Fruit fly (Drosophila melanogaster) whole organism, embryonic: ENCODE measurements around the gene ND-13A.

Experiments
- Aef1 ChIP-seq: fragments of 200-800 bp; sonication (Bioruptor generic); IDR thresholded peaks from 3 replicates; pipeline ENCODE4 v1.3.6; 2022; ENCODE audit warnings: missing biosample characterization, missing genetic modification characterization
- CG10366 ChIP-seq: fragments of 200-800 bp; sonication (Bioruptor generic); IDR thresholded peaks from 2 replicates; pipeline ENCODE4 v1.3.6; 2022; ENCODE audit warnings: missing biosample characterization, missing genetic modification characterization
- CG11247 ChIP-seq: fragments of 200-800 bp; sonication (Bioruptor generic); IDR thresholded peaks from 2 replicates; pipeline ENCODE4 v1.3.6; 2022; ENCODE audit warnings: missing biosample characterization, missing genetic modification characterization
- CG11695 ChIP-seq: fragments of 200-800 bp; sonication (Bioruptor generic); IDR thresholded peaks from 3 replicates; pipeline ENCODE4 v1.3.6; 2022; ENCODE audit warnings: missing biosample characterization, missing genetic modification characterization
- CG12391 ChIP-seq: fragments of 200-800 bp; sonication (Bioruptor generic); optimal IDR thresholded peaks from 3 replicates; lab custom pipeline; 2018; ENCODE audit warnings: missing biosample characterization, mild to moderate bottlenecking, missing genetic modification characterization, moderate library complexity
- CG13424 ChIP-seq: fragments of 200-800 bp; sonication (Bioruptor generic); optimal IDR thresholded peaks from 2 replicates; lab custom pipeline; 2019; ENCODE audit warnings: missing biosample characterization, mild to moderate bottlenecking, missing genetic modification characterization, moderate library complexity
- CG14441 ChIP-seq: fragments of 200-800 bp; sonication (Bioruptor generic); IDR thresholded peaks from 2 replicates; pipeline ENCODE4 v1.3.6; 2022; ENCODE audit warnings: missing biosample characterization, missing genetic modification characterization
- CG17361 ChIP-seq: fragments of 200-800 bp; sonication (Bioruptor generic); IDR thresholded peaks from 3 replicates; pipeline ENCODE4 v1.3.6; 2022; ENCODE audit warnings: missing biosample characterization, missing genetic modification characterization
- CG2678 ChIP-seq: fragments of 200-800 bp; sonication (Bioruptor generic); optimal IDR thresholded peaks from 3 replicates; lab custom pipeline; 2019; ENCODE audit warnings: missing biosample characterization, mild to moderate bottlenecking, missing genetic modification characterization, moderate library complexity
- CG32772 ChIP-seq: fragments of 200-800 bp; sonication (Bioruptor generic); IDR thresholded peaks from 2 replicates; pipeline ENCODE4 v1.3.6; 2022; ENCODE audit warnings: missing biosample characterization, missing genetic modification characterization
- CG34224 ChIP-seq: fragments of 200-800 bp; sonication (Bioruptor generic); IDR thresholded peaks from 3 replicates; pipeline ENCODE4 v1.3.6; 2022; ENCODE audit warnings: missing biosample characterization, missing genetic modification characterization; ENCODE audit not compliant: partially characterized antibody
- CG34422 ChIP-seq: fragments of 200-800 bp; sonication (Bioruptor generic); IDR thresholded peaks from 3 replicates; pipeline ENCODE4 v1.3.6; 2022; ENCODE audit warnings: missing biosample characterization, missing genetic modification characterization
- CG4730 ChIP-seq: fragments of 200-800 bp; sonication (Bioruptor generic); IDR thresholded peaks from 2 replicates; pipeline ENCODE4 v1.3.6; 2022; ENCODE audit warnings: missing biosample characterization, missing genetic modification characterization
- CG5953 ChIP-seq: fragments of 200-800 bp; sonication (Bioruptor generic); IDR thresholded peaks from 2 replicates; pipeline ENCODE4 v1.3.6; 2022; ENCODE audit warnings: missing biosample characterization, missing genetic modification characterization
- CG6689 ChIP-seq: fragments of 200-800 bp; sonication (Bioruptor generic); IDR thresholded peaks from 2 replicates; pipeline ENCODE4 v1.3.6; 2022; ENCODE audit warnings: missing biosample characterization, missing genetic modification characterization
- CG8359 ChIP-seq: fragments of 200-800 bp; sonication (Bioruptor generic); optimal IDR thresholded peaks from 2 replicates; lab custom pipeline; 2017; ENCODE audit warnings: missing biosample characterization, mild to moderate bottlenecking, missing genetic modification characterization, borderline replicate concordance
- CG9437 ChIP-seq: fragments of 200-800 bp; sonication (Bioruptor generic); optimal IDR thresholded peaks from 2 replicates; lab custom pipeline; 2018; ENCODE audit warnings: missing biosample characterization, mild to moderate bottlenecking, missing genetic modification characterization
- Dll ChIP-seq: fragments of 200-800 bp; sonication (Bioruptor generic); IDR thresholded peaks from 4 replicates; pipeline ENCODE4 v1.3.6; 2022; ENCODE audit warnings: missing biosample characterization, missing genetic modification characterization; ENCODE audit not compliant: partially characterized antibody
- Drgx ChIP-seq: fragments of 200-800 bp; sonication (Bioruptor generic); IDR thresholded peaks from 2 replicates; pipeline ENCODE4 v1.3.6; 2022; ENCODE audit warnings: missing biosample characterization, missing genetic modification characterization
- Ets65A ChIP-seq: fragments of 200-800 bp; sonication (Bioruptor generic); peaks from one replicate; lab custom pipeline; 2016; ENCODE audit warnings: missing biosample characterization, missing genetic modification characterization
- Fer1 ChIP-seq: fragments of 200-800 bp; sonication (Bioruptor generic); optimal IDR thresholded peaks from 2 replicates; lab custom pipeline; 2017; ENCODE audit warnings: missing biosample characterization, mild to moderate bottlenecking, missing genetic modification characterization
- Fer3 ChIP-seq: fragments of 200-800 bp; sonication (Bioruptor generic); optimal IDR thresholded peaks from 2 replicates; lab custom pipeline; 2018; ENCODE audit warnings: missing biosample characterization, mild to moderate bottlenecking, missing genetic modification characterization, moderate library complexity
- Gug ChIP-seq: fragments of 200-800 bp; sonication (Bioruptor generic); IDR thresholded peaks from 4 replicates; pipeline ENCODE4 v1.3.6; 2022; ENCODE audit warnings: missing biosample characterization, missing genetic modification characterization
- H2.0 ChIP-seq: fragments of 200-800 bp; sonication (Bioruptor generic); IDR thresholded peaks from 2 replicates; pipeline ENCODE4 v1.3.6; 2022; ENCODE audit warnings: missing biosample characterization, missing genetic modification characterization
- Hand ChIP-seq: fragments of 200-800 bp; sonication (Bioruptor generic); optimal IDR thresholded peaks from 2 replicates; lab custom pipeline; 2017; ENCODE audit warnings: mild to moderate bottlenecking, missing biosample characterization, missing genetic modification reagents, missing genetic modification characterization
- Myb ChIP-seq: fragments of 200-800 bp; sonication (Bioruptor generic); optimal IDR thresholded peaks from 2 replicates; lab custom pipeline; 2016; ENCODE audit warnings: missing biosample characterization, missing genetic modification characterization
- NfI ChIP-seq: fragments of 200-800 bp; sonication (Bioruptor generic); optimal IDR thresholded peaks from 3 replicates; lab custom pipeline; 2018; ENCODE audit warnings: missing biosample characterization, mild to moderate bottlenecking, missing genetic modification characterization, moderate library complexity
- Usf ChIP-seq: fragments of 200-800 bp; sonication (Bioruptor generic); optimal IDR thresholded peaks from 2 replicates; lab custom pipeline; 2017; ENCODE audit warnings: missing genotype, missing biosample characterization, missing genetic modification characterization
- ab ChIP-seq: fragments of 200-800 bp; sonication (Bioruptor generic); optimal IDR thresholded peaks from 2 replicates; lab custom pipeline; 2016; ENCODE audit warnings: missing biosample characterization, missing genetic modification characterization
- abd-A ChIP-seq: fragments of 200-800 bp; sonication (Bioruptor generic); optimal IDR thresholded peaks from 3 replicates; lab custom pipeline; 2019; ENCODE audit warnings: missing biosample characterization, mild to moderate bottlenecking, missing genetic modification characterization, moderate library complexity
- bab2 ChIP-seq: fragments of 200-800 bp; sonication (Bioruptor generic); optimal IDR thresholded peaks from 2 replicates; lab custom pipeline; 2016; ENCODE audit warnings: missing biosample characterization, missing genetic modification characterization
- cad ChIP-seq: fragments of >200 bp; optimal IDR thresholded peaks from 2 replicates; lab custom pipeline; 2017; ENCODE audit warnings: missing biosample characterization, missing genetic modification characterization
- crp ChIP-seq, 2 experiments: fragments of 200-800 bp; sonication (Bioruptor generic); optimal IDR thresholded peaks; 2 replicates in 1 of 2; 3 replicates in 1 of 2; lab custom pipeline; 2017; ENCODE audit warnings: missing biosample characterization in 2 of 2, missing genetic modification characterization in 2 of 2, mild to moderate bottlenecking in 1 of 2, moderate library complexity in 1 of 2
- dati ChIP-seq: fragments of 200-800 bp; sonication (Bioruptor generic); IDR thresholded peaks from 2 replicates; pipeline ENCODE4 v1.3.6; 2022; ENCODE audit warnings: missing biosample characterization, missing genetic modification characterization
- dpn ChIP-seq, 2 experiments: fragments of 200-800 bp; sonication (Bioruptor generic); optimal IDR thresholded peaks; 3 replicates each; lab custom pipeline; 2016; ENCODE audit warnings: missing biosample characterization in 2 of 2, missing genetic modification characterization in 2 of 2
- jumu ChIP-seq: fragments of 200-800 bp; sonication (Bioruptor generic); optimal IDR thresholded peaks from 3 replicates; lab custom pipeline; 2016; ENCODE audit warnings: missing biosample characterization, missing genetic modification characterization
- nerfin-2 ChIP-seq: fragments of 200-800 bp; sonication (Bioruptor generic); IDR thresholded peaks from 2 replicates; pipeline ENCODE4 v1.3.6; 2022; ENCODE audit warnings: missing biosample characterization, missing genetic modification characterization; ENCODE audit not compliant: partially characterized antibody
- nmo ChIP-seq: fragments of 200-800 bp; sonication (Bioruptor generic); optimal IDR thresholded peaks from 2 replicates; lab custom pipeline; 2018; ENCODE audit warnings: missing biosample characterization, mild to moderate bottlenecking, missing genetic modification characterization, moderate library complexity
- pita ChIP-seq: fragments of 200-800 bp; sonication (Bioruptor generic); optimal IDR thresholded peaks from 2 replicates; lab custom pipeline; 2017; ENCODE audit warnings: missing biosample characterization, mild to moderate bottlenecking, missing genetic modification characterization
- prd ChIP-seq, 3 experiments: fragments of >200 bp in 2 of 3; fragments of 200-800 bp in 1 of 3; sonication (Bioruptor generic) in 1 of 3; optimal IDR thresholded peaks in 2 of 3; IDR thresholded peaks in 1 of 3; 2 replicates in 2 of 3; 3 replicates in 1 of 3; pipeline versions ENCODE4 v1.3.6 to Lab custom; 2017 to 2022; ENCODE audit warnings: missing biosample characterization in 1 of 3, missing genetic modification characterization in 1 of 3
- ro ChIP-seq: fragments of 200-800 bp; sonication (Bioruptor generic); IDR thresholded peaks from 2 replicates; pipeline ENCODE4 v1.3.6; 2022; ENCODE audit warnings: missing biosample characterization, missing genetic modification characterization
- row ChIP-seq: fragments of 200-800 bp; sonication (Bioruptor generic); IDR thresholded peaks from 3 replicates; pipeline ENCODE4 v1.3.6; 2022; ENCODE audit warnings: missing biosample characterization, missing genetic modification characterization
- sc ChIP-seq, 3 experiments: fragments of >200 bp in 2 of 3; fragments of 200-800 bp in 1 of 3; sonication (Bioruptor generic) in 1 of 3; optimal IDR thresholded peaks; 2 replicates in 2 of 3; 3 replicates in 1 of 3; lab custom pipeline; 2017; ENCODE audit warnings: mild to moderate bottlenecking in 1 of 3, missing biosample characterization in 1 of 3, missing genetic modification characterization in 1 of 3, missing genetic modification reagents in 1 of 3
- slbo ChIP-seq: fragments of 200-800 bp; sonication (Bioruptor generic); IDR thresholded peaks from 2 replicates; pipeline ENCODE4 v1.3.6; 2022; ENCODE audit warnings: missing biosample characterization, missing genetic modification characterization
- slp2 ChIP-seq: fragments of 200-800 bp; sonication (Bioruptor generic); optimal IDR thresholded peaks from 2 replicates; lab custom pipeline; 2016; ENCODE audit warnings: missing biosample characterization, missing genetic modification characterization
- sr ChIP-seq: fragments of 200-800 bp; sonication (Bioruptor generic); IDR thresholded peaks from 3 replicates; pipeline ENCODE4 v1.3.6; 2022; ENCODE audit warnings: missing biosample characterization, missing genetic modification characterization
- tap ChIP-seq: fragments of 200-800 bp; optimal IDR thresholded peaks from 3 replicates; lab custom pipeline; 2019; ENCODE audit warnings: missing biosample characterization, mild to moderate bottlenecking, missing genetic modification characterization, moderate library complexity
- trem ChIP-seq: fragments of 200-800 bp; optimal IDR thresholded peaks from 3 replicates; lab custom pipeline; 2019; ENCODE audit warnings: missing biosample characterization, mild to moderate bottlenecking, missing genetic modification characterization, moderate library complexity
- zen ChIP-seq: fragments of 200-800 bp; sonication (Bioruptor generic); optimal IDR thresholded peaks from 3 replicates; lab custom pipeline; 2018; ENCODE audit warnings: missing biosample characterization, mild to moderate bottlenecking, missing genetic modification characterization, moderate library complexity

ND-13A gene

dm6 chr2L:5147188-5147855 lies 47.2 kb upstream of the ND-13A start (continued):
- TF ChIP-seq CG34224 (GFP tag; lab: Robert Waterston, UW) (peak; percentile 37), CG2678 (tag; lab: Kevin White, UChicago) (peak; percentile 3), sr (GFP tag; lab: Robert Waterston, UW) (no peak), CG34422 (no peak), sc (optimal IDR thresholded peaks at IDR 0.05; lab: Kevin White, UChicago) (no peak), sc (GFP tag; optimal IDR thresholded peaks at IDR 0.05; lab: Kevin White, UChicago) (no peak), slbo (peak; percentile 57), CG4730 (0 out of 2 replicates have a peak, but pooled peaks have one; percentile 10), Myb (GFP tag; lab: Kevin White, UChicago) (no peak), CG14441 (GFP tag; lab: Robert Waterston, UW) (peak; percentile 66), CG11247 (GFP tag; lab: Robert Waterston, UW) (no peak), CG6689 (GFP tag; lab: Robert Waterston, UW) (peak; percentile 32; the same call in 1 of the 2 replicates), H2.0 (GFP tag; lab: Robert Waterston, UW) (no peak), CG8359 (GFP tag; lab: Kevin White, UChicago) (no peak), dati (GFP tag; lab: Robert Waterston, UW) (no peak), trem (tag; lab: Kevin White, UChicago) (no peak), CG5953 (GFP tag; lab: Robert Waterston, UW) (no peak), jumu (GFP tag; lab: Kevin White, UChicago) (no peak), ab (GFP tag; lab: Kevin White, UChicago) (no peak), row (peak; percentile 61), CG32772 (GFP tag; lab: Robert Waterston, UW) (peak; percentile 55; the same call in 1 of the 2 replicates), Aef1 (GFP tag; lab: Robert Waterston, UW) (peak; percentile 24; the same call in 1 of the 3 replicates), cad (no peak), abd-A (tag; lab: Kevin White, UChicago) (peak; percentile 41), prd (optimal IDR thresholded peaks at IDR 0.05; lab: Kevin White, UChicago) (no peak), prd (GFP tag; IDR thresholded peaks at IDR 0.05; lab: Robert Waterston, UW) (peak; percentile 58; the same call in 1 of the 3 replicates), CG12391 (tag; lab: Kevin White, UChicago) (no peak), CG9437 (GFP tag; lab: Kevin White, UChicago) (no peak), Fer3 (tag; lab: Kevin White, UChicago) (no peak), ro (no peak), Ets65A (GFP tag; lab: Kevin White, UChicago) (peak; percentile 60), tap (tag; lab: Kevin White, UChicago) (no peak), nerfin-2 (GFP tag; lab: Robert Waterston, UW) (no peak), pita (GFP tag; lab: Kevin White, UChicago) (no peak), Drgx (GFP tag; lab: Robert Waterston, UW) (0 out of 2 replicates have a peak, but pooled peaks have one; percentile 20), dpn (GFP tag; optimal IDR thresholded peaks at IDR 0.05; lab: Kevin White, UChicago) (no peak), Gug (GFP tag; lab: Robert Waterston, UW) (peak; percentile 20; the same call in 1 of the 4 replicates), slp2 (GFP tag; lab: Kevin White, UChicago) (no peak), bab2 (GFP tag; lab: Kevin White, UChicago) (no peak), Hand (GFP tag; lab: Kevin White, UChicago) (no peak), nmo (GFP tag; lab: Kevin White, UChicago) (no peak), Dll (GFP tag; lab: Robert Waterston, UW) (no peak), Fer1 (GFP tag; lab: Kevin White, UChicago) (no peak), CG11695 (no peak), NfI (no peak), zen (tag; lab: Kevin White, UChicago) (no peak), CG13424 (tag; lab: Kevin White, UChicago) (no peak), Usf (GFP tag; lab: Kevin White, UChicago) (no peak), CG17361 (GFP tag; lab: Robert Waterston, UW) (no peak), crp (GFP tag; optimal IDR thresholded peaks at IDR 0.05; lab: Kevin White, UChicago) (no peak), CG10366 (GFP tag; lab: Robert Waterston, UW) (peak; percentile 46)
